Worm (Caenorhabditis elegans) whole organism, L1 larva: ENCODE results near the gene ZC317.2.

Experiments used
- aha-1 ChIP-seq: fragments of 150-350 bp; optimal IDR thresholded peaks from 2 replicates; lab custom pipeline; 2014; ENCODE audit warnings: missing biosample characterization, missing genetic modification characterization
- alr-1 ChIP-seq: fragments of 200-800 bp; sonication (Bioruptor generic); optimal IDR thresholded peaks from 2 replicates; lab custom pipeline; 2018; ENCODE audit warnings: borderline replicate concordance, mild to moderate bottlenecking, missing genetic modification characterization, missing compliant biosample characterization
- blmp-1 ChIP-seq: fragments of 150-350 bp; optimal IDR thresholded peaks from 2 replicates; lab custom pipeline; 2014; ENCODE audit warnings: missing biosample characterization, missing genetic modification characterization
- ceh-63 ChIP-seq: fragments of 200-800 bp; sonication (Bioruptor generic); optimal IDR thresholded peaks from 2 replicates; lab custom pipeline; 2018; ENCODE audit warnings: mild to moderate bottlenecking, missing genetic modification characterization, missing compliant biosample characterization
- ceh-90 ChIP-seq: sonication (generic microtip); optimal IDR thresholded peaks from 2 replicates; lab custom pipeline; 2016; ENCODE audit warnings: missing genetic modification characterization, missing compliant biosample characterization
- efl-1 ChIP-seq, 4 experiments: fragments of 150-350 bp; optimal IDR thresholded peaks in 3 of 4; peaks in 1 of 4; 1 replicate in 1 of 4; 2 replicates in 3 of 4; lab custom pipeline; 2014; ENCODE audit warnings: missing biosample characterization in 2 of 4, missing genetic modification characterization in 2 of 4, missing genetic modification reagents in 2 of 4
- efl-3 ChIP-seq: fragments of 200-800 bp; sonication (Bioruptor generic); optimal IDR thresholded peaks from 2 replicates; lab custom pipeline; 2018; ENCODE audit warnings: mild to moderate bottlenecking, missing genetic modification characterization, missing compliant biosample characterization
- elt-3 ChIP-seq, 6 experiments: fragments of 150-350 bp in 1 of 6; sonication (generic microtip); optimal IDR thresholded peaks; 2 replicates each; lab custom pipeline; 2017 to 2018; ENCODE audit warnings: missing biosample characterization in 6 of 6, missing genetic modification characterization in 6 of 6, inconsistent platforms in 1 of 6
- ets-5 ChIP-seq: fragments of 200-800 bp; sonication (Bioruptor generic); IDR thresholded peaks from 2 replicates; pipeline ENCODE4 v1.3.6; 2022; ENCODE audit warnings: missing genetic modification characterization, missing compliant biosample characterization
- grh-1 ChIP-seq: fragments of 200-800 bp; sonication (Bioruptor generic); IDR thresholded peaks from 2 replicates; pipeline ENCODE4 v1.3.6; 2022; ENCODE audit warnings: missing genetic modification reagents, missing genetic modification characterization, missing compliant biosample characterization
- hpl-2 ChIP-seq: fragments of 150-350 bp; optimal IDR thresholded peaks from 2 replicates; lab custom pipeline; 2014; ENCODE audit warnings: missing biosample characterization, missing genetic modification reagents, missing genetic modification characterization
- isw-1 ChIP-seq: fragments of 200-800 bp; sonication (Bioruptor generic); IDR thresholded peaks from 2 replicates; pipeline ENCODE4 v1.3.6; 2022; ENCODE audit warnings: missing genetic modification characterization, missing compliant biosample characterization
- lin-14 ChIP-seq: fragments of 200-800 bp; sonication (Bioruptor generic); optimal IDR thresholded peaks from 2 replicates; lab custom pipeline; 2018; ENCODE audit warnings: mild to moderate bottlenecking, missing genetic modification characterization, moderate library complexity, missing compliant biosample characterization
- lin-35 ChIP-seq, 2 experiments: fragments of 150-350 bp; optimal IDR thresholded peaks; 2 replicates each; lab custom pipeline; 2014; ENCODE audit warnings: missing biosample characterization in 2 of 2, missing genetic modification characterization in 2 of 2, missing genetic modification reagents in 2 of 2
- lin-39 ChIP-seq: fragments of 150-350 bp; optimal IDR thresholded peaks from 2 replicates; lab custom pipeline; 2014; ENCODE audit warnings: missing biosample characterization, missing genetic modification reagents, missing genetic modification characterization
- lir-3 ChIP-seq: sonication (generic microtip); optimal IDR thresholded peaks from 2 replicates; lab custom pipeline; 2016; ENCODE audit warnings: mild to moderate bottlenecking, missing genetic modification characterization, moderate library complexity, missing compliant biosample characterization; ENCODE audit not compliant: poor library complexity
- lsy-2 ChIP-seq, 2 experiments: fragments of 150-350 bp; optimal IDR thresholded peaks; 2 replicates each; lab custom pipeline; 2014; ENCODE audit warnings: missing biosample characterization in 2 of 2, missing genetic modification characterization in 2 of 2
- mdl-1 ChIP-seq, 2 experiments: fragments of 150-350 bp; optimal IDR thresholded peaks; 2 replicates each; lab custom pipeline; 2014 to 2017; ENCODE audit warnings: missing biosample characterization in 2 of 2, missing genetic modification characterization in 2 of 2, inconsistent platforms in 1 of 2
- nhr-19 ChIP-seq: fragments of 200-800 bp; sonication (Bioruptor generic); conservative IDR thresholded peaks from 2 replicates; pipeline ENCODE4 v1.3.6; 2022; ENCODE audit warnings: missing genetic modification characterization, missing compliant biosample characterization
- nhr-20 ChIP-seq: sonication (generic microtip); optimal IDR thresholded peaks from 2 replicates; lab custom pipeline; 2016; ENCODE audit warnings: mild to moderate bottlenecking, missing genetic modification characterization, missing compliant biosample characterization
- nhr-47 ChIP-seq: sonication (generic microtip); optimal IDR thresholded peaks from 2 replicates; lab custom pipeline; 2016; ENCODE audit warnings: mild to moderate bottlenecking, missing genetic modification characterization, moderate library complexity, missing compliant biosample characterization
- nhr-71 ChIP-seq: sonication (generic microtip); optimal IDR thresholded peaks from 2 replicates; lab custom pipeline; 2016; ENCODE audit warnings: mild to moderate bottlenecking, missing genetic modification characterization, moderate library complexity, missing compliant biosample characterization
- nhr-76 ChIP-seq: sonication (generic microtip); optimal IDR thresholded peaks from 2 replicates; lab custom pipeline; 2017; ENCODE audit warnings: missing biosample characterization, missing genetic modification characterization
- nhr-85 ChIP-seq: sonication (generic microtip); peaks from one replicate; lab custom pipeline; 2016; ENCODE audit warnings: missing genetic modification characterization, inconsistent platforms, missing compliant biosample characterization
- nhr-90 ChIP-seq: sonication (generic microtip); optimal IDR thresholded peaks from 2 replicates; lab custom pipeline; 2016; ENCODE audit warnings: mild to moderate bottlenecking, missing genetic modification characterization, missing compliant biosample characterization; ENCODE audit not compliant: poor library complexity
- pag-3 ChIP-seq: sonication (generic microtip); optimal IDR thresholded peaks from 2 replicates; lab custom pipeline; 2017; ENCODE audit warnings: missing genetic modification characterization, mild to moderate bottlenecking, missing compliant biosample characterization, antibody characterized with exemption, borderline replicate concordance; ENCODE audit not compliant: insufficient read depth
- pqm-1 ChIP-seq: sonication (generic microtip); optimal IDR thresholded peaks from 3 replicates; lab custom pipeline; 2017; ENCODE audit warnings: missing biosample characterization, missing genetic modification characterization
- rnt-1 ChIP-seq: sonication (generic microtip); optimal IDR thresholded peaks from 2 replicates; lab custom pipeline; 2016; ENCODE audit warnings: mild to moderate bottlenecking, missing genetic modification characterization, moderate library complexity, missing compliant biosample characterization
- sptf-1 ChIP-seq: fragments of 150-350 bp; optimal IDR thresholded peaks from 2 replicates; lab custom pipeline; 2014; ENCODE audit warnings: missing biosample characterization, missing genetic modification characterization
- sup-37 ChIP-seq: fragments of 200-800 bp; sonication (Bioruptor generic); optimal IDR thresholded peaks from 2 replicates; lab custom pipeline; 2018; ENCODE audit warnings: mild to moderate bottlenecking, missing genetic modification characterization, missing compliant biosample characterization
- tbx-2 ChIP-seq: sonication (generic microtip); optimal IDR thresholded peaks from 2 replicates; lab custom pipeline; 2016; ENCODE audit warnings: missing genetic modification characterization, missing compliant biosample characterization
- tlp-1 ChIP-seq: fragments of 150-350 bp; optimal IDR thresholded peaks from 2 replicates; lab custom pipeline; 2014; ENCODE audit warnings: missing biosample characterization, missing genetic modification characterization
- unc-130 ChIP-seq: fragments of 150-350 bp; optimal IDR thresholded peaks from 2 replicates; lab custom pipeline; 2017; ENCODE audit warnings: missing biosample characterization, missing genetic modification characterization, inconsistent platforms
- unc-30 ChIP-seq: sonication (generic microtip); optimal IDR thresholded peaks from 2 replicates; lab custom pipeline; 2017; ENCODE audit warnings: missing biosample characterization, missing genetic modification characterization
- unc-98 ChIP-seq: fragments of 200-800 bp; sonication (Bioruptor generic); IDR thresholded peaks from 2 replicates; pipeline ENCODE4 v1.3.6; 2022; ENCODE audit warnings: missing genetic modification characterization, missing compliant biosample characterization
- xbp-1 ChIP-seq: sonication (generic microtip); optimal IDR thresholded peaks from 2 replicates; lab custom pipeline; 2016; ENCODE audit warnings: missing genetic modification characterization, missing compliant biosample characterization
- zip-4 ChIP-seq: fragments of 200-800 bp; sonication (Bioruptor generic); optimal IDR thresholded peaks from 2 replicates; lab custom pipeline; 2018; ENCODE audit warnings: mild to moderate bottlenecking, missing genetic modification characterization, moderate library complexity, missing compliant biosample characterization
- ztf-11 ChIP-seq, 2 experiments: sonication (generic microtip); optimal IDR thresholded peaks; 2 replicates each; lab custom pipeline; 2016 to 2017; ENCODE audit warnings: missing genetic modification characterization in 2 of 2, missing biosample characterization in 1 of 2, missing compliant biosample characterization in 1 of 2

Gene ZC317.2

DNA sequence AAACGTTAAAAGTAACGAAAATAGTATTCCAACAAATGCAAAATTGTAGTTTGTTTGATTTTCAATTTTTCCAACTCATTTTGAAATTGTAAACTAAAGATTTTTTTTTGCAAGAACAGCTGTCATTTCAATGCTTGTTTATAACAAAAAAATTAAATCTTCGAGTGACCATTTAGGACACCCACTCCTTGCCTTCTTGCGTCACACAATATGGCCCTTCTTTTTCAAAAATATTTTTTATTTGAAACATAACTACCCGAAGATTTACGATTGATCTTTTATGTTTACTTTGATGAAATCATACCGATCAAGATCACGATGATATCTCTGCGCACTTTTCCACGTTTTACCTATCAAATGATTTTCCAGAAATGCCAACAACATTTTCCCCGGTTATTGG, at the start of gene ZC317.2:
Gene ZC317.2, plus strand, starts transcription at position 301 of the 400 bp plus-strand sequence.
- TF ChIP-seq ets-5 (GFP tag; lab: Robert Waterston, UW), result no peak
- no peak for TF ChIP-seq unc-98 (GFP tag; lab: Robert Waterston, UW)
- no peak for TF ChIP-seq pqm-1 (tag; lab: Kevin White, UChicago)
- TF ChIP-seq rnt-1 (tag; lab: Kevin White, UChicago), result no peak

DNA sequence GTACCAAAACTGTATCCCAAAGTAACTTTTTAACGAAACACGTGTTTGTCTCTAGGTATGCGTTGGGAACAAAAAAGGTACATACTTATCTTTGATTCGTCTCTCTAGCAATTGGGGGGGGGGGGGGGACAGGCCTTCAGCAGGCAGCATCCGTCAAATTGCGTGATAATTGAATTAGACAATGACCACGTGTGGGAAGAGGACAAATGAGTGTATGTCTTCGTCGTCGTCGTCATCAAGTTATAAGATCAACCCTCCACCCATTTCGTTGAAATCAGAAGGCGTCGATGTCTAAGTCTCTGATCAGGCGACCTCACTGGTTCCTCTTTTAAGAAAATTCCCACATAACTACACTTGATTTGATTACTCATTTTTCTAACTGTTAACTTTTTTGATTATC, 49.2 kb upstream of the ZC317.2 start, which contains the start of gene F08F3.4:
Gene F08F3.4, plus strand, starts transcription at position 277 of the 400 bp plus-strand sequence.
- TF ChIP-seq lin-35 (GFP tag; optimal IDR thresholded peaks at IDR 0.05; lab: Kevin White, UChicago), result peak in 1 of 2 experiments; percentile 16
- TF ChIP-seq nhr-19 (GFP tag; lab: Robert Waterston, UW), result peak; percentile 69
- no peak for TF ChIP-seq efl-1 (optimal IDR thresholded peaks at IDR 0.05; lab: Kevin White, UChicago)
- TF ChIP-seq efl-1 (GFP tag; optimal IDR thresholded peaks at IDR 0.05 in 1 of 2; lab: Kevin White, UChicago), result peak in 1 of 2 experiments; percentile 84
- peak; percentile 76 for TF ChIP-seq grh-1 (GFP tag; lab: Robert Waterston, UW)
- no peak for TF ChIP-seq pag-3 (tag; lab: Kevin White, UChicago)
- peak in 1 of 2 experiments; percentile 63 for TF ChIP-seq mdl-1 (tag; optimal IDR thresholded peaks at IDR 0.05; lab: Kevin White, UChicago)
- peak; percentile 73 for TF ChIP-seq nhr-20
- TF ChIP-seq nhr-71 (tag; lab: Kevin White, UChicago), result peak; percentile 59
- TF ChIP-seq sptf-1 (tag; lab: Kevin White, UChicago), result no peak
- TF ChIP-seq nhr-85 (tag; lab: Kevin White, UChicago), result peak; percentile 98
- TF ChIP-seq nhr-47 (tag; lab: Kevin White, UChicago), result peak; percentile 3
- TF ChIP-seq tbx-2 (tag; lab: Kevin White, UChicago), result peak; percentile 45
- no peak for TF ChIP-seq aha-1 (tag; lab: Kevin White, UChicago)
- peak; percentile 26 for TF ChIP-seq nhr-90
- TF ChIP-seq lin-14 (GFP tag; lab: Kevin White, UChicago), result peak; percentile 85
- TF ChIP-seq elt-3 (tag; optimal IDR thresholded peaks at IDR 0.05; lab: Kevin White, UChicago), result peak in 2 of 6 experiments; percentile 32 to 65
- no peak for TF ChIP-seq xbp-1 (tag; lab: Kevin White, UChicago)

DNA sequence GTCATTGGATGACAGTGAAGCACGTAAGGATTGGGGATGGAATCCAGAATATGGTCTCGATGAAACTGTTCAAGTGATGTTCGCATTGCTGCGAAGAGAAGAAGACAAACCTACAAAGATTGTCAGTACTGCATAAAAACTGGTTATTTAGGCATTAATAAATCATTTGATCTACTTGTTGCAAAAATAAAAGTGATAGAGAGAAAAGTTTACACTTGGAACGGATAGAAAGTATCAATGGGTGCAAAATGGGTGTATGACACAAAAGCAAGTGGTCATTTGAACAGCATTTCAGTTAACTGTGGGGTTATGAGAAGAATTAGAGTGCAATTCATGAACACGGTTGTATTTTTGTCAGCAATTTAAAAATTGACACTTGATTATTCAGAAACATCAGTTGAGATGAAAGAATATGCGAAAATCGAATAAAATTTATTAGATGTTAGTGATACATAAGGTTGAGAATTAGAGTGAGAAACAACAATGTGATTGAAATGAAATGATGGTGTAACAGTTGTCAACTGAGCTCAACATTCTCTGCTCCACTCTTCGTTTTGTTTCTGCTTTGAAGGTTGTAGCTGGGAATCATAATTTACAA, 47.0 kb upstream of the ZC317.2 start, which contains the start of gene F08F3.10:
Gene F08F3.10, plus strand, starts transcription at position 548 of the 598 bp plus-strand sequence.
- TF ChIP-seq nhr-90 (peak; percentile 7), nhr-76 (no peak), blmp-1 (peak; percentile 41), efl-3 (GFP tag; lab: Kevin White, UChicago) (no peak), lin-39 (tag; lab: Kevin White, UChicago) (no peak), nhr-85 (tag; lab: Kevin White, UChicago) (peak; percentile 79), unc-130 (tag; lab: Kevin White, UChicago) (no peak), lin-35 (GFP tag; optimal IDR thresholded peaks at IDR 0.05; lab: Kevin White, UChicago) (peak in 1 of 2 experiments; percentile 13), lin-14 (GFP tag; lab: Kevin White, UChicago) (no peak), grh-1 (GFP tag; lab: Robert Waterston, UW) (peak; percentile 27; the same call in 1 of the 2 replicates), nhr-71 (tag; lab: Kevin White, UChicago) (peak; percentile 16), sptf-1 (tag; lab: Kevin White, UChicago) (no peak), alr-1 (tag; lab: Kevin White, UChicago) (no peak), efl-1 (optimal IDR thresholded peaks at IDR 0.05; lab: Kevin White, UChicago) (no peak), efl-1 (GFP tag; optimal IDR thresholded peaks at IDR 0.05 in 1 of 2; lab: Kevin White, UChicago) (peak in 1 of 2 experiments; percentile 61), tlp-1 (no peak), zip-4 (no peak), ceh-90 (no peak), unc-30 (tag; lab: Kevin White, UChicago) (no peak), lir-3 (no peak), ztf-11 (tag; optimal IDR thresholded peaks at IDR 0.05; lab: Kevin White, UChicago) (no peak), nhr-20 (peak; percentile 41), ceh-63 (no peak), lsy-2 (tag; optimal IDR thresholded peaks at IDR 0.05; lab: Kevin White, UChicago) (peak in 1 of 2 experiments; percentile 7), elt-3 (tag; optimal IDR thresholded peaks at IDR 0.05; lab: Kevin White, UChicago) (peak in 1 of 6 experiments; percentile 32), hpl-2 (GFP tag; lab: Kevin White, UChicago) (no peak), isw-1 (GFP tag; lab: Robert Waterston, UW) (no peak), sup-37 (GFP tag; lab: Kevin White, UChicago) (no peak)
